Worm (Caenorhabditis elegans): ENCODE data around the gene pudl-2.

ce11 chrIV:2854161-2854560, 19.5 kb downstream of the pudl-2 start:
- no peak for TF ChIP-seq ama-1 (optimal IDR thresholded peaks at IDR 0.05)
- no peak for TF ChIP-seq skn-1 (tag; optimal IDR thresholded peaks at IDR 0.05)
- TF ChIP-seq fkh-10 (GFP tag; optimal IDR thresholded peaks at IDR 0.05): no peak
- TF ChIP-seq lin-39 (tag; optimal IDR thresholded peaks at IDR 0.05): no peak
- no peak for TF ChIP-seq pax-3 (tag; optimal IDR thresholded peaks at IDR 0.05)
- no peak for TF ChIP-seq nhr-77 (tag; optimal IDR thresholded peaks at IDR 0.05)
- TF ChIP-seq aha-1 (tag; optimal IDR thresholded peaks at IDR 0.05): no peak
- no peak for TF ChIP-seq unc-62 (GFP tag; optimal IDR thresholded peaks at IDR 0.05)
- TF ChIP-seq tbx-2 (tag; optimal IDR thresholded peaks at IDR 0.05): no peak
- no peak for TF ChIP-seq nhr-237 (tag; optimal IDR thresholded peaks at IDR 0.05)
- no peak for TF ChIP-seq vab-15 (tag; optimal IDR thresholded peaks at IDR 0.05)
- TF ChIP-seq jun-1 (tag; optimal IDR thresholded peaks at IDR 0.05): no peak
